Worm (Caenorhabditis elegans): ENCODE results near the gene lmtr-2.

- TF ChIP-seq nhr-76 (tag; optimal IDR thresholded peaks at IDR 0.05) (no peak), nhr-28 (tag; optimal IDR thresholded peaks at IDR 0.05) (no peak), nhr-237 (tag; optimal IDR thresholded peaks at IDR 0.05) (no peak), nhr-2 (tag; optimal IDR thresholded peaks at IDR 0.05) (no peak), blmp-1 (tag; optimal IDR thresholded peaks at IDR 0.05) (no peak)
Measured at ce11 chrV:8017924-8018323, 7.0 kb upstream of the lmtr-2 start.

Data from whole organism, mixed stage, embryonic.